Fruit fly (Drosophila melanogaster) whole organism: ENCODE measurements around the gene CG18547.

Experiments
- CG8478 ChIP-seq: fragments of >200 bp; optimal IDR thresholded peaks from 2 replicates; lab custom pipeline; 2018; ENCODE audit warnings: inconsistent platforms
- Dll ChIP-seq: fragments of >200 bp; optimal IDR thresholded peaks from 2 replicates; lab custom pipeline; 2017
- EcR ChIP-seq, 2 experiments: fragments of >200 bp; optimal IDR thresholded peaks; 2 replicates each; lab custom pipeline; 2017; ENCODE audit warnings: missing biosample characterization in 2 of 2, missing genetic modification characterization in 2 of 2, missing genetic modification reagents in 2 of 2
- pan ChIP-seq: fragments of >200 bp; optimal IDR thresholded peaks from 2 replicates; lab custom pipeline; 2017
- psq ChIP-seq: fragments of >200 bp; optimal IDR thresholded peaks from 2 replicates; lab custom pipeline; 2017
- usp ChIP-seq: fragments of >200 bp; optimal IDR thresholded peaks from 2 replicates; lab custom pipeline; 2017; ENCODE audit warnings: missing biosample characterization, missing genetic modification characterization, mixed read lengths

dm6 chr3R:11968030-11968753, 12.0 kb downstream of the CG18547 start:
- TF ChIP-seq CG8478 (lab: Kevin White, UChicago) (no peak), psq (no peak), EcR (GFP tag; optimal IDR thresholded peaks at IDR 0.05; lab: Kevin White, UChicago) (no peak), usp (GFP tag; lab: Kevin White, UChicago) (no peak), Dll (lab: Kevin White, UChicago) (no peak), pan (no peak)
